Fruit fly (Drosophila melanogaster) whole organism, prepupa: Measurements from ENCODE around the gene CG18418.

Experiments
- Blimp-1 ChIP-seq: fragments of 200-800 bp; sonication (Bioruptor generic); optimal IDR thresholded peaks from 3 replicates; lab custom pipeline; 2017; ENCODE audit warnings: missing biosample characterization, missing genetic modification characterization, mild to moderate bottlenecking, moderate library complexity, missing genetic modification reagents
- CG4318 ChIP-seq: fragments of 200-800 bp; sonication (Bioruptor generic); optimal IDR thresholded peaks from 3 replicates; lab custom pipeline; 2017; ENCODE audit warnings: missing biosample characterization, mild to moderate bottlenecking, missing genetic modification characterization
- CG6808 ChIP-seq: fragments of 200-800 bp; sonication (Bioruptor generic); optimal IDR thresholded peaks from 3 replicates; lab custom pipeline; 2017; ENCODE audit warnings: missing biosample characterization, missing genetic modification characterization, mild to moderate bottlenecking, moderate library complexity, missing genetic modification reagents

DNA sequence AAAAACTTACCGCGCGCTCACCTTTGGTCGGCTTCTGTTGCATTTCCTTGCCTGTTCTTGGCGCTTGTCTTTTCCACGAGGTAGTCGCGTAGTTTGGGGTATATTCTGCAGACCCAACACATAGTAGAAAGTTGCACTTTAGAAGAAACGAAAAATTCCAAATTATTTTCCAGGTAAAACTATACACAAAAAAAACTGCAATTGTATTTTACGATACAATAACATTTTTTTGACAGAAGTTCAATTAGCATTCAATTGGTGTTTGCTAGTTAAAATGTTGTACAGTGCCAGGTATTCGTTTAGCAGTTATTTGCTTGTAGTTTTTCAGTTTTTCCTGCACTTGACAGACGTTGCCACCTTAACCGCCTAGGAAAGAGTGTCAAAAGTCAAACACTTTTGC lies 18.7 kb upstream of the CG18418 start:
- no peak for TF ChIP-seq CG4318 (GFP tag; lab: Kevin White, UChicago)
- no peak for TF ChIP-seq Blimp-1 (GFP tag; lab: Kevin White, UChicago)
- no peak for TF ChIP-seq CG6808 (GFP tag; lab: Kevin White, UChicago)
